Fruit fly (Drosophila melanogaster): Measurements from ENCODE around the gene Nubp2.
"Not testable (repeated sequence)": the region's sequence is repeated elsewhere in the genome, so short reads cannot be mapped to it uniquely, and the experiment has no call there.

Gene Nubp2

dm6 chr3L:20499536-20499935 is 26.8 kb upstream of the Nubp2 start, which contains the start of gene CG18281:
CG18281 (plus strand) TSS chr3L:20499836.
- not testable (repeated sequence) for TF ChIP-seq CG12744, Abd-B, CG5180 (GFP tag; optimal IDR thresholded peaks at IDR 0.05)

- TF ChIP-seq slou (GFP tag; optimal IDR thresholded peaks at IDR 0.05) (no peak), CG6791 (GFP tag; IDR thresholded peaks at IDR 0.05; ENCODE audit: partially characterized antibody) (peak; percentile 54; the same call in 2 of the 3 replicates), Lpt (GFP tag; optimal IDR thresholded peaks at IDR 0.05) (no peak), CG10209 (GFP tag; optimal IDR thresholded peaks at IDR 0.05) (no peak), mirr (GFP tag; optimal IDR thresholded peaks at IDR 0.05) (no peak), CG14860 (GFP tag; IDR thresholded peaks at IDR 0.05; ENCODE audit: partially characterized antibody) (peak; percentile 58; the same call in 2 of the 3 replicates), Blimp-1 (GFP tag; optimal IDR thresholded peaks at IDR 0.05) (no peak), Opbp (GFP tag; IDR thresholded peaks at IDR 0.05; ENCODE audit: partially characterized antibody) (no peak), CG11504 (tag; optimal IDR thresholded peaks at IDR 0.05) (no peak), ttk (GFP tag; IDR thresholded peaks at IDR 0.05) (no peak), Lim3 (GFP tag; IDR thresholded peaks at IDR 0.05) (no peak), Scr (GFP tag; IDR thresholded peaks at IDR 0.05; ENCODE audit: partially characterized antibody) (peak; percentile 46), HLH4C (GFP tag; IDR thresholded peaks at IDR 0.05; ENCODE audit: partially characterized antibody) (peak; percentile 62; the same call in 2 of the 3 replicates), pnt (GFP tag; optimal IDR thresholded peaks at IDR 0.05) (no peak), Abd-B (GFP tag; optimal IDR thresholded peaks at IDR 0.05) (no peak), sens-2 (GFP tag; IDR thresholded peaks at IDR 0.05) (no peak), esg (GFP tag; conservative IDR thresholded peaks at IDR 0.05) (no peak), sc (optimal IDR thresholded peaks at IDR 0.05) (no peak), sc (GFP tag; optimal IDR thresholded peaks at IDR 0.05) (no peak), lbe (GFP tag; optimal IDR thresholded peaks at IDR 0.05) (no peak), HmgZ (tag; optimal IDR thresholded peaks at IDR 0.05) (no peak), CG13624 (GFP tag; optimal IDR thresholded peaks at IDR 0.05) (no peak), vnd (GFP tag; IDR thresholded peaks at IDR 0.05; ENCODE audit: partially characterized antibody) (0 out of 3 replicates have a peak, but pooled peaks have one; percentile 36), mld (GFP tag; IDR thresholded peaks at IDR 0.05; ENCODE audit: partially characterized antibody) (0 out of 3 replicates have a peak, but pooled peaks have one; percentile 35), Jarid2 (GFP tag; optimal IDR thresholded peaks at IDR 0.05) (no peak), usp (GFP tag; optimal IDR thresholded peaks at IDR 0.05) (no peak), pzg (GFP tag; optimal IDR thresholded peaks at IDR 0.05) (no peak), wor (GFP tag; IDR thresholded peaks at IDR 0.05) (no peak), slp2 (GFP tag; optimal IDR thresholded peaks at IDR 0.05) (no peak), Rx (GFP tag; IDR thresholded peaks at IDR 0.05) (no peak), HLHmδ (GFP tag; optimal IDR thresholded peaks at IDR 0.05) (no peak), Ets65A (GFP tag) (peak; percentile 52), pfk (GFP tag; optimal IDR thresholded peaks at IDR 0.05) (no peak), CG12299 (tag; optimal IDR thresholded peaks at IDR 0.05) (no peak), CG7963 (GFP tag; IDR thresholded peaks at IDR 0.05; ENCODE audit: partially characterized antibody) (peak; percentile 42; the same call in 2 of the 3 replicates), sna (GFP tag; IDR thresholded peaks at IDR 0.05; ENCODE audit: partially characterized antibody) (no peak), Gsc (GFP tag; IDR thresholded peaks at IDR 0.05) (no peak), ken (GFP tag; IDR thresholded peaks at IDR 0.05) (no peak), CG7928 (GFP tag; optimal IDR thresholded peaks at IDR 0.05) (no peak), B-H1 (GFP tag; IDR thresholded peaks at IDR 0.05) (no peak), Asciz (GFP tag; optimal IDR thresholded peaks at IDR 0.05) (no peak), CG10274 (GFP tag; optimal IDR thresholded peaks at IDR 0.05) (no peak), ERR (GFP tag; optimal IDR thresholded peaks at IDR 0.05) (no peak), inv (GFP tag; IDR thresholded peaks at IDR 0.05; ENCODE audit: partially characterized antibody) (peak; percentile 25; the same call in 1 of the 2 replicates), tna (GFP tag; IDR thresholded peaks at IDR 0.05; ENCODE audit: partially characterized antibody) (peak; percentile 50; the same call in 1 of the 2 replicates), CG4820 (GFP tag; optimal IDR thresholded peaks at IDR 0.05) (no peak)
Measured at dm6 chr3L:20503256-20503655, 23.1 kb upstream of the Nubp2 start.

Data from whole organism, embryonic.